Worm (Caenorhabditis elegans) whole organism, dauer: ENCODE data around the gene vha-19.

ENCODE experiments used
- unc-62 ChIP-seq: sonication (generic microtip); optimal IDR thresholded peaks from 2 replicates; lab custom pipeline; 2017; ENCODE audit warnings: missing biosample characterization, missing genetic modification reagents, missing genetic modification characterization

The vha-19 gene

DNA sequence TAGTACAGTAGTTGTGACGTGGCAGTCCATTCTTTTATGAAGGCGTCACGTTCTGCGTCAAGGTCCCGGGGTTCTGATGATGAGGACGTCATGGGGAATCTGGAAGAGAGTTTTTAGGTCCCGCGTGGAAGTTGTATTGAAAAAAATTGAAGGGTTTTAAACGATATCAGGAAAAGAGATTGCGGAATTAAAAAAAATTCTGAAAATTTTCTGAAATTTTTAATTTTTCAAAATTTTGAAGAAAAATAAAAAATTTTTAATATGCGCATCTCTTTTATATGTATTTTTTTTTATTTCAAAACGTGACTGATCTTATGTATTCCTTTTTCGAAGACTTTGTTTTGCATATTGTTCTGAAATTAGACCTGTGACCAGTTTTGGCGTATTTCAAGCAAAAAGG lies 53.5 kb downstream of the vha-19 start, which contains the start of gene C04C3.6:
Gene C04C3.6, minus strand, starts transcription at position 101 of the 400 bp plus-strand sequence.
- TF ChIP-seq unc-62: no peak
